Fruit fly (Drosophila melanogaster) whole organism, embryonic: Measurements from ENCODE around the gene Rrp45.

Experiments
- Bteb2 ChIP-seq: fragments of 200-800 bp; sonication (Bioruptor generic); optimal IDR thresholded peaks from 2 replicates; lab custom pipeline; 2016; ENCODE audit warnings: missing biosample characterization, missing genetic modification characterization
- CG10366 ChIP-seq: fragments of 200-800 bp; sonication (Bioruptor generic); IDR thresholded peaks from 2 replicates; pipeline ENCODE4 v1.3.6; 2022; ENCODE audit warnings: missing biosample characterization, missing genetic modification characterization
- CG10979 ChIP-seq: fragments of 200-800 bp; sonication (Bioruptor generic); optimal IDR thresholded peaks from 2 replicates; lab custom pipeline; 2018; ENCODE audit warnings: missing biosample characterization, mild to moderate bottlenecking, missing genetic modification characterization, moderate library complexity
- CG13123 ChIP-seq: fragments of 200-800 bp; sonication (Bioruptor generic); optimal IDR thresholded peaks from 2 replicates; lab custom pipeline; 2016; ENCODE audit warnings: missing biosample characterization, missing genetic modification characterization
- CG13775 ChIP-seq: fragments of 200-800 bp; sonication (Bioruptor generic); optimal IDR thresholded peaks from 3 replicates; lab custom pipeline; 2017; ENCODE audit warnings: missing biosample characterization, mild to moderate bottlenecking, missing genetic modification characterization
- CG15011 ChIP-seq: fragments of 200-800 bp; sonication (Bioruptor generic); optimal IDR thresholded peaks from 3 replicates; lab custom pipeline; 2018; ENCODE audit warnings: missing biosample characterization, mild to moderate bottlenecking, missing genetic modification characterization
- CG15269 ChIP-seq: fragments of 200-800 bp; sonication (Bioruptor generic); optimal IDR thresholded peaks from 2 replicates; lab custom pipeline; 2018; ENCODE audit warnings: missing biosample characterization, mild to moderate bottlenecking, missing genetic modification characterization, moderate library complexity
- CG15479 ChIP-seq: fragments of 200-800 bp; sonication (Bioruptor generic); optimal IDR thresholded peaks from 3 replicates; lab custom pipeline; 2019; ENCODE audit warnings: missing biosample characterization, mild to moderate bottlenecking, missing genetic modification characterization, moderate library complexity
- CG17359 ChIP-seq: fragments of 200-800 bp; sonication (Bioruptor generic); optimal IDR thresholded peaks from 3 replicates; lab custom pipeline; 2018; ENCODE audit warnings: missing biosample characterization, mild to moderate bottlenecking, missing genetic modification characterization, moderate library complexity
- CG17612 ChIP-seq: fragments of 200-800 bp; sonication (Bioruptor generic); IDR thresholded peaks from 2 replicates; pipeline ENCODE4 v1.3.6; 2022; ENCODE audit warnings: missing biosample characterization, missing genetic modification characterization
- CG3281 ChIP-seq: fragments of 200-800 bp; sonication (Bioruptor generic); optimal IDR thresholded peaks from 3 replicates; lab custom pipeline; 2017; ENCODE audit warnings: missing biosample characterization, mild to moderate bottlenecking, missing genetic modification characterization
- CG3407 ChIP-seq: fragments of 200-800 bp; sonication (Bioruptor generic); optimal IDR thresholded peaks from 2 replicates; lab custom pipeline; 2018; ENCODE audit warnings: missing biosample characterization, mild to moderate bottlenecking, missing genetic modification characterization
- CG4730 ChIP-seq: fragments of 200-800 bp; sonication (Bioruptor generic); IDR thresholded peaks from 2 replicates; pipeline ENCODE4 v1.3.6; 2022; ENCODE audit warnings: missing biosample characterization, missing genetic modification characterization
- CG5245 ChIP-seq: fragments of 200-800 bp; sonication (Bioruptor generic); optimal IDR thresholded peaks from 3 replicates; lab custom pipeline; 2016; ENCODE audit warnings: missing biosample characterization, missing genetic modification characterization
- CG7928 ChIP-seq: fragments of 200-800 bp; sonication (Bioruptor generic); optimal IDR thresholded peaks from 2 replicates; lab custom pipeline; 2017; ENCODE audit warnings: missing biosample characterization, mild to moderate bottlenecking, missing genetic modification characterization
- CG8388 ChIP-seq: fragments of 200-800 bp; sonication (Bioruptor generic); optimal IDR thresholded peaks from 2 replicates; lab custom pipeline; 2019; ENCODE audit warnings: missing biosample characterization, mild to moderate bottlenecking, missing genetic modification characterization, moderate library complexity
- CG9437 ChIP-seq: fragments of 200-800 bp; sonication (Bioruptor generic); optimal IDR thresholded peaks from 2 replicates; lab custom pipeline; 2018; ENCODE audit warnings: missing biosample characterization, mild to moderate bottlenecking, missing genetic modification characterization
- CG9609 ChIP-seq: fragments of 200-800 bp; sonication (Bioruptor generic); optimal IDR thresholded peaks from 3 replicates; lab custom pipeline; 2016; ENCODE audit warnings: missing biosample characterization, missing genetic modification characterization
- Camta ChIP-seq: fragments of 200-800 bp; sonication (Bioruptor generic); optimal IDR thresholded peaks from 2 replicates; lab custom pipeline; 2016; ENCODE audit warnings: missing biosample characterization, missing genetic modification characterization
- Chrac-16 ChIP-seq: fragments of 200-800 bp; sonication (Bioruptor generic); optimal IDR thresholded peaks from 3 replicates; lab custom pipeline; 2016; ENCODE audit warnings: missing biosample characterization, missing genetic modification characterization
- D19A ChIP-seq: fragments of 200-800 bp; optimal IDR thresholded peaks from 3 replicates; lab custom pipeline; 2019; ENCODE audit warnings: missing biosample characterization, mild to moderate bottlenecking, missing genetic modification characterization, moderate library complexity
- Dek ChIP-seq: fragments of 200-800 bp; sonication (Bioruptor generic); optimal IDR thresholded peaks from 3 replicates; lab custom pipeline; 2019; ENCODE audit warnings: missing biosample characterization, mild to moderate bottlenecking, missing genetic modification characterization, moderate library complexity
- Dp ChIP-seq: fragments of 200-800 bp; sonication (Bioruptor generic); optimal IDR thresholded peaks from 2 replicates; lab custom pipeline; 2018; ENCODE audit warnings: missing biosample characterization, mild to moderate bottlenecking, missing genetic modification characterization, moderate library complexity
- Drgx ChIP-seq: fragments of 200-800 bp; sonication (Bioruptor generic); IDR thresholded peaks from 2 replicates; pipeline ENCODE4 v1.3.6; 2022; ENCODE audit warnings: missing biosample characterization, missing genetic modification characterization
- Eip74EF ChIP-seq, 2 experiments: fragments of 200-800 bp in 1 of 2; fragments of >200 bp in 1 of 2; sonication (Bioruptor generic) in 1 of 2; optimal IDR thresholded peaks; 2 replicates each; lab custom pipeline; 2017 to 2019; ENCODE audit warnings: missing biosample characterization in 2 of 2, missing genetic modification characterization in 2 of 2, mild to moderate bottlenecking in 1 of 2, moderate library complexity in 1 of 2
- HHEX ChIP-seq: fragments of 200-800 bp; sonication (Bioruptor generic); optimal IDR thresholded peaks from 3 replicates; lab custom pipeline; 2017; ENCODE audit warnings: missing biosample characterization, mild to moderate bottlenecking, missing genetic modification characterization, missing genetic modification reagents
- MTF-1 ChIP-seq: fragments of 200-800 bp; sonication (Bioruptor generic); optimal IDR thresholded peaks from 2 replicates; lab custom pipeline; 2018; ENCODE audit warnings: missing biosample characterization, mild to moderate bottlenecking, missing genetic modification characterization, borderline replicate concordance
- Myb ChIP-seq: fragments of 200-800 bp; sonication (Bioruptor generic); optimal IDR thresholded peaks from 2 replicates; lab custom pipeline; 2016; ENCODE audit warnings: missing biosample characterization, missing genetic modification characterization
- Pdp1 ChIP-seq, 2 experiments: fragments of 200-800 bp; sonication (Bioruptor generic); optimal IDR thresholded peaks; 3 replicates each; lab custom pipeline; 2016; ENCODE audit warnings: missing biosample characterization in 2 of 2, missing genetic modification characterization in 2 of 2, mild to moderate bottlenecking in 1 of 2, moderate library complexity in 1 of 2
- ab ChIP-seq: fragments of 200-800 bp; sonication (Bioruptor generic); optimal IDR thresholded peaks from 2 replicates; lab custom pipeline; 2016; ENCODE audit warnings: missing biosample characterization, missing genetic modification characterization
- ase ChIP-seq: fragments of 200-800 bp; sonication (Bioruptor generic); IDR thresholded peaks from 3 replicates; pipeline ENCODE4 v1.3.6; 2022; ENCODE audit warnings: missing biosample characterization, missing genetic modification characterization
- ato ChIP-seq: fragments of 200-800 bp; sonication (Bioruptor generic); IDR thresholded peaks from 2 replicates; pipeline ENCODE4 v1.3.6; 2022; ENCODE audit warnings: missing biosample characterization, missing genetic modification characterization; ENCODE audit not compliant: partially characterized antibody
- cg ChIP-seq: fragments of 200-800 bp; sonication (Bioruptor generic); optimal IDR thresholded peaks from 3 replicates; lab custom pipeline; 2019; ENCODE audit warnings: missing biosample characterization, mild to moderate bottlenecking, missing genetic modification characterization, moderate library complexity
- gcm ChIP-seq: fragments of 200-800 bp; sonication (Bioruptor generic); optimal IDR thresholded peaks from 2 replicates; lab custom pipeline; 2019; ENCODE audit warnings: missing biosample characterization, mild to moderate bottlenecking, missing genetic modification characterization, moderate library complexity
- gsb-n ChIP-seq: fragments of 200-800 bp; sonication (Bioruptor generic); optimal IDR thresholded peaks from 3 replicates; lab custom pipeline; 2018; ENCODE audit warnings: missing biosample characterization, mild to moderate bottlenecking, missing genetic modification characterization
- hbn ChIP-seq: fragments of 200-800 bp; sonication (Bioruptor generic); IDR thresholded peaks from 2 replicates; pipeline ENCODE4 v1.3.6; 2022; ENCODE audit warnings: missing biosample characterization, missing genetic modification characterization; ENCODE audit not compliant: partially characterized antibody
- jing ChIP-seq: fragments of 200-800 bp; sonication (Bioruptor generic); optimal IDR thresholded peaks from 2 replicates; lab custom pipeline; 2018; ENCODE audit warnings: missing biosample characterization, mild to moderate bottlenecking, missing genetic modification characterization
- nerfin-2 ChIP-seq: fragments of 200-800 bp; sonication (Bioruptor generic); IDR thresholded peaks from 2 replicates; pipeline ENCODE4 v1.3.6; 2022; ENCODE audit warnings: missing biosample characterization, missing genetic modification characterization; ENCODE audit not compliant: partially characterized antibody
- phol ChIP-seq: fragments of 200-800 bp; sonication (Bioruptor generic); optimal IDR thresholded peaks from 3 replicates; lab custom pipeline; 2018; ENCODE audit warnings: missing biosample characterization, mild to moderate bottlenecking, missing genetic modification characterization, moderate library complexity
- psq ChIP-seq: fragments of 200-800 bp; sonication (Bioruptor generic); optimal IDR thresholded peaks from 2 replicates; lab custom pipeline; 2017; ENCODE audit warnings: missing biosample characterization, missing genetic modification characterization
- pzg ChIP-seq: fragments of 200-800 bp; sonication (Bioruptor generic); optimal IDR thresholded peaks from 3 replicates; lab custom pipeline; 2018; ENCODE audit warnings: missing biosample characterization, mild to moderate bottlenecking, missing genetic modification characterization, moderate library complexity
- row ChIP-seq: fragments of 200-800 bp; sonication (Bioruptor generic); IDR thresholded peaks from 3 replicates; pipeline ENCODE4 v1.3.6; 2022; ENCODE audit warnings: missing biosample characterization, missing genetic modification characterization
- salm ChIP-seq: fragments of 200-800 bp; sonication (Bioruptor generic); optimal IDR thresholded peaks from 2 replicates; lab custom pipeline; 2018; ENCODE audit warnings: missing biosample characterization, mild to moderate bottlenecking, missing genetic modification characterization
- sc ChIP-seq, 3 experiments: fragments of >200 bp in 2 of 3; fragments of 200-800 bp in 1 of 3; sonication (Bioruptor generic) in 1 of 3; optimal IDR thresholded peaks; 2 replicates in 2 of 3; 3 replicates in 1 of 3; lab custom pipeline; 2017; ENCODE audit warnings: mild to moderate bottlenecking in 1 of 3, missing biosample characterization in 1 of 3, missing genetic modification characterization in 1 of 3, missing genetic modification reagents in 1 of 3
- slbo ChIP-seq: fragments of 200-800 bp; sonication (Bioruptor generic); IDR thresholded peaks from 2 replicates; pipeline ENCODE4 v1.3.6; 2022; ENCODE audit warnings: missing biosample characterization, missing genetic modification characterization
- slou ChIP-seq: fragments of 200-800 bp; sonication (Bioruptor generic); optimal IDR thresholded peaks from 3 replicates; lab custom pipeline; 2016; ENCODE audit warnings: missing biosample characterization, missing genetic modification characterization
- stc ChIP-seq: fragments of 200-800 bp; sonication (Bioruptor generic); IDR thresholded peaks from 2 replicates; pipeline ENCODE4 v1.3.6; 2022; ENCODE audit warnings: missing biosample characterization, missing genetic modification characterization
- stwl ChIP-seq: fragments of 200-800 bp; sonication (Bioruptor generic); optimal IDR thresholded peaks from 3 replicates; lab custom pipeline; 2018; ENCODE audit warnings: missing biosample characterization, mild to moderate bottlenecking, missing genetic modification characterization, moderate library complexity
- zen ChIP-seq: fragments of 200-800 bp; sonication (Bioruptor generic); optimal IDR thresholded peaks from 3 replicates; lab custom pipeline; 2018; ENCODE audit warnings: missing biosample characterization, mild to moderate bottlenecking, missing genetic modification characterization, moderate library complexity

Gene Rrp45

dm6 chrX:16786860-16787415, 4.1 kb downstream of the Rrp45 start, which contains the start of the genes CG9609 and Sap30 (continued):
- no peak for TF ChIP-seq jing (GFP tag; lab: Kevin White, UChicago)
- TF ChIP-seq Chrac-16 (GFP tag; lab: Kevin White, UChicago), result no peak
- no peak for TF ChIP-seq Drgx (GFP tag; lab: Robert Waterston, UW)
- TF ChIP-seq CG15479 (GFP tag; lab: Kevin White, UChicago), result no peak
- no peak for TF ChIP-seq slou
- peak; percentile 89 for TF ChIP-seq stwl (tag; lab: Kevin White, UChicago)
- no peak for TF ChIP-seq CG13123
- peak; percentile 43 for TF ChIP-seq CG9437 (GFP tag; lab: Kevin White, UChicago)
- peak; percentile 8 for TF ChIP-seq phol (tag; lab: Kevin White, UChicago)
- no peak for TF ChIP-seq Dp (GFP tag; lab: Kevin White, UChicago)
- TF ChIP-seq sc (optimal IDR thresholded peaks at IDR 0.05; lab: Kevin White, UChicago), result no peak
- TF ChIP-seq sc (GFP tag; optimal IDR thresholded peaks at IDR 0.05; lab: Kevin White, UChicago), result no peak
- peak; percentile 90 for TF ChIP-seq CG7928 (GFP tag; lab: Kevin White, UChicago)
- no peak for TF ChIP-seq CG3281 (GFP tag; lab: Kevin White, UChicago)
- no peak for TF ChIP-seq Eip74EF (GFP tag; optimal IDR thresholded peaks at IDR 0.05; lab: Kevin White, UChicago)
- no peak for TF ChIP-seq Bteb2 (GFP tag; lab: Kevin White, UChicago)
- TF ChIP-seq D19A, result no peak
- no peak for TF ChIP-seq CG10979 (tag; lab: Kevin White, UChicago)
- no peak for TF ChIP-seq CG3407 (GFP tag; lab: Kevin White, UChicago)
- no peak for TF ChIP-seq salm (tag; lab: Kevin White, UChicago)
- no peak for TF ChIP-seq CG4730 (GFP tag; lab: Robert Waterston, UW)
- TF ChIP-seq CG17612 (GFP tag; lab: Robert Waterston, UW), result no peak
- TF ChIP-seq HHEX, result no peak
- TF ChIP-seq ab, result no peak
- no peak for TF ChIP-seq ato (GFP tag; lab: Robert Waterston, UW)
- TF ChIP-seq Myb, result peak; percentile 66
- TF ChIP-seq Camta (GFP tag; lab: Kevin White, UChicago), result no peak
- TF ChIP-seq CG10366 (GFP tag; lab: Robert Waterston, UW), result no peak
- peak; percentile 48 for TF ChIP-seq row (GFP tag; lab: Robert Waterston, UW)
- TF ChIP-seq Pdp1 (GFP tag; optimal IDR thresholded peaks at IDR 0.05; lab: Kevin White, UChicago), result peak in 1 of 2 experiments; percentile 14
- TF ChIP-seq cg (GFP tag; lab: Kevin White, UChicago), result no peak
- TF ChIP-seq gsb-n, result no peak
- no peak for TF ChIP-seq gcm (GFP tag; lab: Kevin White, UChicago)
- TF ChIP-seq Dek (tag; lab: Kevin White, UChicago), result peak; percentile 17
- no peak for TF ChIP-seq hbn (GFP tag; lab: Robert Waterston, UW)
- TF ChIP-seq ase (GFP tag; lab: Robert Waterston, UW), result no peak
- no peak for TF ChIP-seq nerfin-2 (GFP tag; lab: Robert Waterston, UW)
- peak; percentile 30 for TF ChIP-seq CG9609 (GFP tag; lab: Kevin White, UChicago)
- no peak for TF ChIP-seq CG15011 (GFP tag; lab: Kevin White, UChicago)
- TF ChIP-seq MTF-1, result no peak
- no peak for TF ChIP-seq zen (tag; lab: Kevin White, UChicago)
- TF ChIP-seq slbo (GFP tag; lab: Robert Waterston, UW), result peak; percentile 23
- no peak for TF ChIP-seq CG17359
- TF ChIP-seq CG15269 (tag; lab: Kevin White, UChicago), result no peak
- no peak for TF ChIP-seq psq (GFP tag; lab: Kevin White, UChicago)
- TF ChIP-seq CG5245, result no peak
- TF ChIP-seq CG8388 (GFP tag; lab: Kevin White, UChicago), result no peak
- TF ChIP-seq CG13775 (GFP tag; lab: Kevin White, UChicago), result no peak
- TF ChIP-seq pzg (GFP tag; lab: Kevin White, UChicago), result peak; percentile 73
- TF ChIP-seq stc (GFP tag; lab: Robert Waterston, UW), result no peak
